Worm (Caenorhabditis elegans): Measurements from ENCODE around the gene srh-115.
"Not testable (repeated sequence)": the region's sequence is repeated elsewhere in the genome, so short reads cannot be mapped to it uniquely, and the experiment has no call there.

The srh-115 gene

ce11 chrV:17251364-17251961 lies 4.1 kb upstream of the srh-115 start, which contains the start of gene Y61B8A.6:
Y61B8A.6 (plus strand) TSS chrV:17251911.
- TF ChIP-seq odd-2 (tag; optimal IDR thresholded peaks at IDR 0.05) (no peak), ceh-6 (GFP tag; optimal IDR thresholded peaks at IDR 0.05) (no peak), elt-2 (tag; optimal IDR thresholded peaks at IDR 0.05) (no peak), mec-3 (tag; optimal IDR thresholded peaks at IDR 0.05; ENCODE audit: borderline replicate concordance) (no peak)

- not testable (repeated sequence) for TF ChIP-seq dmd-4 (tag; optimal IDR thresholded peaks at IDR 0.05; ENCODE audit: borderline replicate concordance); unc-3 (GFP tag; conservative IDR thresholded peaks at IDR 0.05); unc-3 (tag; optimal IDR thresholded peaks at IDR 0.05); che-1 (tag; optimal IDR thresholded peaks at IDR 0.05)
Measured at ce11 chrV:17255028-17255427, 526 bp upstream of the srh-115 start, which contains the start of gene srh-116. srh-116 (minus strand) TSS chrV:17255128.

ce11 chrV:17257637-17258036 lies 2.1 kb downstream of the srh-115 start:
- TF ChIP-seq unc-86 (tag; optimal IDR thresholded peaks at IDR 0.05) (no peak), hlh-30 (tag; optimal IDR thresholded peaks at IDR 0.05; ENCODE audit: insufficient read depth) (no peak), ceh-18 (tag; optimal IDR thresholded peaks at IDR 0.05) (no peak), odd-2 (tag; optimal IDR thresholded peaks at IDR 0.05) (no peak), pax-1 (tag; optimal IDR thresholded peaks at IDR 0.05) (no peak), hlh-15 (tag; optimal IDR thresholded peaks at IDR 0.05) (no peak), C08G9.2 (tag; optimal IDR thresholded peaks at IDR 0.05) (no peak), pat-9 (tag; optimal IDR thresholded peaks at IDR 0.05) (no peak), nfya-1 (tag; optimal IDR thresholded peaks at IDR 0.05) (no peak), unc-55 (GFP tag; optimal IDR thresholded peaks at IDR 0.05) (no peak)

ce11 chrV:17258244-17258643 lies 2.7 kb downstream of the srh-115 start:
- TF ChIP-seq ceh-48 (tag; optimal IDR thresholded peaks at IDR 0.05): no peak
- no peak for TF ChIP-seq rnt-1 (tag; optimal IDR thresholded peaks at IDR 0.05)
- TF ChIP-seq hlh-6 (tag; optimal IDR thresholded peaks at IDR 0.05): no peak
- TF ChIP-seq elt-4 (tag; optimal IDR thresholded peaks at IDR 0.05): no peak
- TF ChIP-seq C08G9.2 (tag; optimal IDR thresholded peaks at IDR 0.05): no peak
- TF ChIP-seq pat-9 (tag; optimal IDR thresholded peaks at IDR 0.05): no peak
- TF ChIP-seq sox-2 (GFP tag; IDR thresholded peaks at IDR 0.05): no peak
- TF ChIP-seq ztf-16 (tag; optimal IDR thresholded peaks at IDR 0.05): no peak
- TF ChIP-seq ref-2 (tag; optimal IDR thresholded peaks at IDR 0.05): no peak
- TF ChIP-seq ttx-3 (tag; optimal IDR thresholded peaks at IDR 0.05): no peak
- TF ChIP-seq Y22D7AL.16 (tag; optimal IDR thresholded peaks at IDR 0.05): no peak
- no peak for TF ChIP-seq nhr-11 (tag; optimal IDR thresholded peaks at IDR 0.05)
- TF ChIP-seq mec-3 (tag; optimal IDR thresholded peaks at IDR 0.05; ENCODE audit: borderline replicate concordance): no peak
- TF ChIP-seq ceh-30 (tag; optimal IDR thresholded peaks at IDR 0.05): no peak
- TF ChIP-seq ceh-19 (GFP tag; optimal IDR thresholded peaks at IDR 0.05): no peak
- no peak for TF ChIP-seq syd-9 (tag; optimal IDR thresholded peaks at IDR 0.05)
- no peak for TF ChIP-seq ceh-18 (tag; optimal IDR thresholded peaks at IDR 0.05)
- TF ChIP-seq pag-3 (tag; optimal IDR thresholded peaks at IDR 0.05; ENCODE audit: borderline replicate concordance): no peak
- no peak for TF ChIP-seq hlh-15 (tag; optimal IDR thresholded peaks at IDR 0.05)

ce11 chrV:17258868-17259267 lies 3.3 kb downstream of the srh-115 start, which contains the start of gene fbxa-85:
fbxa-85 (plus strand) TSS chrV:17259168.
- TF ChIP-seq ceh-30 (tag; optimal IDR thresholded peaks at IDR 0.05): no peak
- no peak for TF ChIP-seq ref-2 (tag; optimal IDR thresholded peaks at IDR 0.05)
- TF ChIP-seq ceh-48 (tag; optimal IDR thresholded peaks at IDR 0.05): no peak
- no peak for TF ChIP-seq tbx-7 (tag; optimal IDR thresholded peaks at IDR 0.05)
- TF ChIP-seq unc-86 (tag; optimal IDR thresholded peaks at IDR 0.05): no peak

All from whole organism, late embryonic.